Worm (Caenorhabditis elegans): ENCODE data around the gene vha-11.

vha-11 gene

DNA sequence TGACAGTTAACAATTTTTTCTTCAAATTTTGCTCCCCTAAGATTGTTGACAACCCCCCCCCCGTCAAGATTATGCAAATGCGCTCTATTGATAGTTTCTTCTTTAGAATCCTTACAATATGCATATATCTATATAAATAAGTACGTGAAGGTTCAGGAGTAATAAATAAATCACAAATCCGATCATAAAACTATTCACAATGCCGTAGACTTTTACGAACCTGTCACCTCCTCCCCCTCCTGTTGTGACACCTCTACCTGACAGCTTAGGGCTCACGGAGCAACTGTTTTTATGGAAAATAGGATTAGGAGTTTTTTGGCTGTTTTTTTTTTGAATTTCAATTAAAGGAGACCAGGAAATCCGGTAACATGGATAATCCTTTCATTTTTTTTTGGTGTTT, 22.2 kb downstream of the vha-11 start:
- no peak for TF ChIP-seq T22C8.4 (GFP tag; IDR thresholded peaks at IDR 0.05)
- no peak for TF ChIP-seq ref-1 (GFP tag; conservative IDR thresholded peaks at IDR 0.05)
- TF ChIP-seq flt-1 (GFP tag; IDR thresholded peaks at IDR 0.05) = no peak
- TF ChIP-seq cog-1 (tag; optimal IDR thresholded peaks at IDR 0.05) = no peak
- TF ChIP-seq ztf-23 (GFP tag; IDR thresholded peaks at IDR 0.05) = no peak
- TF ChIP-seq tab-1 (GFP tag; IDR thresholded peaks at IDR 0.05) = no peak
- no peak for TF ChIP-seq ztf-29 (GFP tag; IDR thresholded peaks at IDR 0.05)
- no peak for TF ChIP-seq med-1 (GFP tag; optimal IDR thresholded peaks at IDR 0.05; ENCODE audit: insufficient read depth)
- no peak for TF ChIP-seq klf-2 (GFP tag; conservative IDR thresholded peaks at IDR 0.05)

ce11 chrIV:2284462-2285047, 29.8 kb downstream of the vha-11 start:
- TF ChIP-seq klf-2 (GFP tag; conservative IDR thresholded peaks at IDR 0.05) = no peak
- no peak for TF ChIP-seq cog-1 (tag; optimal IDR thresholded peaks at IDR 0.05)
- TF ChIP-seq tab-1 (GFP tag; IDR thresholded peaks at IDR 0.05) = no peak
- TF ChIP-seq ref-1 (GFP tag; conservative IDR thresholded peaks at IDR 0.05) = no peak
- no peak for TF ChIP-seq ztf-23 (GFP tag; IDR thresholded peaks at IDR 0.05)
- TF ChIP-seq flt-1 (GFP tag; IDR thresholded peaks at IDR 0.05) = no peak
- no peak for TF ChIP-seq ztf-29 (GFP tag; IDR thresholded peaks at IDR 0.05)
- TF ChIP-seq med-1 (GFP tag; optimal IDR thresholded peaks at IDR 0.05; ENCODE audit: insufficient read depth) = no peak
- no peak for TF ChIP-seq T22C8.4 (GFP tag; IDR thresholded peaks at IDR 0.05)

ce11 chrIV:2281353-2281976, 32.9 kb downstream of the vha-11 start:
- TF ChIP-seq ztf-29 (GFP tag; IDR thresholded peaks at IDR 0.05) (no peak), klf-2 (GFP tag; conservative IDR thresholded peaks at IDR 0.05) (no peak), tab-1 (GFP tag; IDR thresholded peaks at IDR 0.05) (no peak), med-1 (GFP tag; optimal IDR thresholded peaks at IDR 0.05; ENCODE audit: insufficient read depth) (no peak), ztf-23 (GFP tag; IDR thresholded peaks at IDR 0.05) (no peak), ref-1 (GFP tag; conservative IDR thresholded peaks at IDR 0.05) (no peak), cog-1 (tag; optimal IDR thresholded peaks at IDR 0.05) (no peak), T22C8.4 (GFP tag; IDR thresholded peaks at IDR 0.05) (no peak), flt-1 (GFP tag; IDR thresholded peaks at IDR 0.05) (no peak)

- 0 out of 2 replicates have a peak, but pooled peaks have one; percentile 65 for TF ChIP-seq ztf-23 (GFP tag; IDR thresholded peaks at IDR 0.05)
- 0 out of 2 replicates have a peak, but pooled peaks have one; percentile 45 for TF ChIP-seq flt-1 (GFP tag; IDR thresholded peaks at IDR 0.05)
Observed at ce11 chrIV:2275545-2275944, 38.8 kb downstream of the vha-11 start, which contains the start of gene M70.5. Gene M70.5, minus strand, starts transcription at chrIV:2275622.

DNA sequence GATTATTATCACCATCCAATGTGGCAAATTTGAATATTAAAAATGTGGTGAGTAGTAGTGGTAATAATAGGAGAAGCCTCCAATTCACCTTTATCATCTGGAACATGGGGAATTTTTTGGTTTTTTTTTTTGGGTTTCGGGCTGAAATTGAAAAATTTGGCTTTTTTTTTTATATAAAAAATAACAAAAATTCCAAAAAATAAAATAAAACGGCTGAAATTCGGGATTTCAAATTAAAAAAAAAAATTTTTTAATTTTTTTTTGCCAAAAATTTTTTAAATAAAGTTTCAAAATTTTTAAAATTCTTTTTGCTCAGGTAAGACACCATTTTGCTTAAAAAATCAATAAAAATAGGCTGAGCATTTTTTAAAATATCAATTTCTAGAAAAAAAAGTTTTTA, 50.8 kb downstream of the vha-11 start, which contains the start of gene famp-1:
famp-1 (minus strand) TSS at position 101 of the 400 bp plus-strand sequence.
- TF ChIP-seq T22C8.4 (GFP tag; IDR thresholded peaks at IDR 0.05) (no peak), tab-1 (GFP tag; IDR thresholded peaks at IDR 0.05) (no peak), ref-1 (GFP tag; conservative IDR thresholded peaks at IDR 0.05) (no peak), flt-1 (GFP tag; IDR thresholded peaks at IDR 0.05) (no peak), ztf-23 (GFP tag; IDR thresholded peaks at IDR 0.05) (no peak), med-1 (GFP tag; optimal IDR thresholded peaks at IDR 0.05; ENCODE audit: insufficient read depth) (no peak)
